Worm (Caenorhabditis elegans) whole organism, mixed stage, embryonic: ENCODE data around the gene hint-3.

Source experiments
- hlh-1 ChIP-seq: fragments of 150-350 bp; optimal IDR thresholded peaks from 2 replicates; lab custom pipeline; 2014; ENCODE audit warnings: missing biosample characterization, missing genetic modification reagents, missing genetic modification characterization
- nhr-237 ChIP-seq: fragments of 150-350 bp; optimal IDR thresholded peaks from 2 replicates; lab custom pipeline; 2014; ENCODE audit warnings: missing biosample characterization, missing genetic modification characterization
- pha-4 ChIP-seq: fragments of 150-350 bp; optimal IDR thresholded peaks from 2 replicates; lab custom pipeline; 2018; ENCODE audit warnings: missing biosample characterization, missing genetic modification reagents, missing genetic modification characterization
- snpc-4 ChIP-seq: fragments of 150-350 bp; optimal IDR thresholded peaks from 2 replicates; lab custom pipeline; 2014; ENCODE audit warnings: missing biosample characterization, missing genetic modification characterization
- sptf-1 ChIP-seq: sonication (generic microtip); optimal IDR thresholded peaks from 2 replicates; lab custom pipeline; 2017; ENCODE audit warnings: mild to moderate bottlenecking, missing genetic modification characterization, moderate library complexity, missing compliant biosample characterization

ce11 chrV:7777098-7777497, 16.8 kb downstream of the hint-3 start, which contains the start of gene C26F1.3:
- TF ChIP-seq nhr-237 (tag; lab: Kevin White, UChicago) (no peak), hlh-1 (tag; lab: Kevin White, UChicago) (no peak), snpc-4 (tag; lab: Kevin White, UChicago) (no peak), pha-4 (tag; lab: Kevin White, UChicago) (no peak), sptf-1 (tag; lab: Kevin White, UChicago) (no peak)
